Fruit fly (Drosophila melanogaster) whole organism, embryonic: ENCODE data around the gene BckdhA.

ENCODE experiments used
- Bteb2 ChIP-seq: fragments of 200-800 bp; sonication (Bioruptor generic); optimal IDR thresholded peaks from 2 replicates; lab custom pipeline; 2016; ENCODE audit warnings: missing biosample characterization, missing genetic modification characterization
- CG10979 ChIP-seq: fragments of 200-800 bp; sonication (Bioruptor generic); optimal IDR thresholded peaks from 2 replicates; lab custom pipeline; 2018; ENCODE audit warnings: missing biosample characterization, mild to moderate bottlenecking, missing genetic modification characterization, moderate library complexity
- CG13424 ChIP-seq: fragments of 200-800 bp; sonication (Bioruptor generic); optimal IDR thresholded peaks from 2 replicates; lab custom pipeline; 2019; ENCODE audit warnings: missing biosample characterization, mild to moderate bottlenecking, missing genetic modification characterization, moderate library complexity
- CG17186 ChIP-seq: fragments of 200-800 bp; sonication (Bioruptor generic); optimal IDR thresholded peaks from 3 replicates; lab custom pipeline; 2017; ENCODE audit warnings: missing biosample characterization, missing genetic modification reagents, missing genetic modification characterization
- CG17568 ChIP-seq: fragments of 200-800 bp; sonication (Bioruptor generic); optimal IDR thresholded peaks from 2 replicates; lab custom pipeline; 2018; ENCODE audit warnings: missing biosample characterization, mild to moderate bottlenecking, missing genetic modification characterization, moderate library complexity
- CG17802 ChIP-seq: fragments of 200-800 bp; sonication (Bioruptor generic); optimal IDR thresholded peaks from 2 replicates; lab custom pipeline; 2018; ENCODE audit warnings: missing biosample characterization, mild to moderate bottlenecking, missing genetic modification characterization, moderate library complexity
- CG30020 ChIP-seq: fragments of 200-800 bp; optimal IDR thresholded peaks from 2 replicates; lab custom pipeline; 2019; ENCODE audit warnings: missing biosample characterization, mild to moderate bottlenecking, missing genetic modification characterization, moderate library complexity
- CG33557 ChIP-seq: fragments of 200-800 bp; sonication (Bioruptor generic); optimal IDR thresholded peaks from 2 replicates; lab custom pipeline; 2019; ENCODE audit warnings: missing biosample characterization, mild to moderate bottlenecking, missing genetic modification characterization, moderate library complexity
- CG3407 ChIP-seq: fragments of 200-800 bp; sonication (Bioruptor generic); optimal IDR thresholded peaks from 2 replicates; lab custom pipeline; 2018; ENCODE audit warnings: missing biosample characterization, mild to moderate bottlenecking, missing genetic modification characterization
- CG34376 ChIP-seq: fragments of 200-800 bp; sonication (Bioruptor generic); optimal IDR thresholded peaks from 2 replicates; lab custom pipeline; 2018; ENCODE audit warnings: missing biosample characterization, mild to moderate bottlenecking, missing genetic modification characterization
- CG4617 ChIP-seq: fragments of 200-800 bp; sonication (Bioruptor generic); optimal IDR thresholded peaks from 3 replicates; lab custom pipeline; 2016; ENCODE audit warnings: missing biosample characterization, missing genetic modification characterization, borderline replicate concordance
- CG4730 ChIP-seq: fragments of 200-800 bp; sonication (Bioruptor generic); IDR thresholded peaks from 2 replicates; pipeline ENCODE4 v1.3.6; 2022; ENCODE audit warnings: missing biosample characterization, missing genetic modification characterization
- CG6254 ChIP-seq: fragments of 200-800 bp; sonication (Bioruptor generic); optimal IDR thresholded peaks from 3 replicates; lab custom pipeline; 2017; ENCODE audit warnings: mild to moderate bottlenecking, missing biosample characterization, missing genetic modification reagents, missing genetic modification characterization
- CG6854 ChIP-seq: fragments of 200-800 bp; sonication (Bioruptor generic); optimal IDR thresholded peaks from 3 replicates; lab custom pipeline; 2017; ENCODE audit warnings: missing biosample characterization, mild to moderate bottlenecking, missing genetic modification characterization
- CG8089 ChIP-seq: fragments of 200-800 bp; sonication (Bioruptor generic); optimal IDR thresholded peaks from 3 replicates; lab custom pipeline; 2016; ENCODE audit warnings: missing biosample characterization, missing genetic modification characterization
- CG8281 ChIP-seq: fragments of 200-800 bp; sonication (Bioruptor generic); optimal IDR thresholded peaks from 2 replicates; lab custom pipeline; 2018; ENCODE audit warnings: missing biosample characterization, mild to moderate bottlenecking, missing genetic modification characterization, moderate library complexity
- Dref ChIP-seq: fragments of 200-800 bp; sonication (Bioruptor generic); IDR thresholded peaks from 2 replicates; pipeline ENCODE4 v1.3.6; 2022; ENCODE audit warnings: missing biosample characterization, missing genetic modification characterization
- Fer1 ChIP-seq: fragments of 200-800 bp; sonication (Bioruptor generic); optimal IDR thresholded peaks from 2 replicates; lab custom pipeline; 2017; ENCODE audit warnings: missing biosample characterization, mild to moderate bottlenecking, missing genetic modification characterization
- Hmx ChIP-seq: fragments of 200-800 bp; sonication (Bioruptor generic); optimal IDR thresholded peaks from 2 replicates; lab custom pipeline; 2016; ENCODE audit warnings: missing biosample characterization, missing genetic modification characterization
- Hr3 ChIP-seq: fragments of 200-800 bp; sonication (Bioruptor generic); optimal IDR thresholded peaks from 3 replicates; lab custom pipeline; 2016; ENCODE audit warnings: missing biosample characterization, missing genetic modification characterization
- Hr39 ChIP-seq: fragments of >200 bp; optimal IDR thresholded peaks from 2 replicates; lab custom pipeline; 2017
- Hsf ChIP-seq: fragments of 200-800 bp; sonication (Bioruptor generic); optimal IDR thresholded peaks from 3 replicates; lab custom pipeline; 2016; ENCODE audit warnings: missing biosample characterization, missing genetic modification characterization
- Lhr ChIP-seq: fragments of 200-800 bp; sonication (Bioruptor generic); optimal IDR thresholded peaks from 3 replicates; lab custom pipeline; 2017; ENCODE audit warnings: mild to moderate bottlenecking, missing biosample characterization, missing genetic modification reagents, missing genetic modification characterization
- Lpt ChIP-seq: fragments of >200 bp; optimal IDR thresholded peaks from 2 replicates; lab custom pipeline; 2018; ENCODE audit warnings: missing biosample characterization, missing genetic modification characterization
- NC2β ChIP-seq: fragments of 200-800 bp; sonication (Bioruptor generic); optimal IDR thresholded peaks from 2 replicates; lab custom pipeline; 2016; ENCODE audit warnings: missing biosample characterization, missing genetic modification characterization
- Usf ChIP-seq: fragments of 200-800 bp; sonication (Bioruptor generic); optimal IDR thresholded peaks from 2 replicates; lab custom pipeline; 2017; ENCODE audit warnings: missing genotype, missing biosample characterization, missing genetic modification characterization
- YL-1 ChIP-seq: fragments of 200-800 bp; sonication (Bioruptor generic); optimal IDR thresholded peaks from 3 replicates; lab custom pipeline; 2017; ENCODE audit warnings: missing biosample characterization, mild to moderate bottlenecking, missing genetic modification characterization
- ash1 ChIP-seq: fragments of 200-800 bp; sonication (Bioruptor generic); optimal IDR thresholded peaks from 2 replicates; lab custom pipeline; 2018; ENCODE audit warnings: missing biosample characterization, mild to moderate bottlenecking, missing genetic modification characterization
- cato ChIP-seq: fragments of 200-800 bp; sonication (Bioruptor generic); optimal IDR thresholded peaks from 2 replicates; lab custom pipeline; 2016; ENCODE audit warnings: missing biosample characterization, missing genetic modification characterization, borderline replicate concordance
- cwo ChIP-seq: fragments of 200-800 bp; sonication (Bioruptor generic); optimal IDR thresholded peaks from 3 replicates; lab custom pipeline; 2017; ENCODE audit warnings: missing biosample characterization, missing genetic modification characterization, mild to moderate bottlenecking, moderate library complexity, missing genetic modification reagents
- dan ChIP-seq: fragments of 200-800 bp; sonication (Bioruptor generic); IDR thresholded peaks from 2 replicates; pipeline ENCODE4 v1.3.6; 2022; ENCODE audit warnings: missing biosample characterization, missing genetic modification characterization
- danr ChIP-seq: fragments of 200-800 bp; sonication (Bioruptor generic); IDR thresholded peaks from 2 replicates; pipeline ENCODE4 v1.3.6; 2022; ENCODE audit warnings: missing biosample characterization, missing genetic modification characterization
- ewg ChIP-seq: fragments of 200-800 bp; sonication (Bioruptor generic); optimal IDR thresholded peaks from 3 replicates; lab custom pipeline; 2017; ENCODE audit warnings: mild to moderate bottlenecking, missing biosample characterization, missing genetic modification reagents, missing genetic modification characterization
- exex ChIP-seq: fragments of 200-800 bp; sonication (Bioruptor generic); optimal IDR thresholded peaks from 4 replicates; lab custom pipeline; 2018; ENCODE audit warnings: missing biosample characterization, mild to moderate bottlenecking, missing genetic modification characterization, moderate library complexity
- fu2 ChIP-seq: fragments of 200-800 bp; sonication (Bioruptor generic); optimal IDR thresholded peaks from 2 replicates; lab custom pipeline; 2016; ENCODE audit warnings: missing biosample characterization, missing genetic modification characterization
- ken ChIP-seq: fragments of 200-800 bp; sonication (Bioruptor generic); IDR thresholded peaks from 3 replicates; pipeline ENCODE4 v1.3.6; 2022; ENCODE audit warnings: missing biosample characterization, missing genetic modification characterization
- klu ChIP-seq: fragments of 200-800 bp; sonication (Bioruptor generic); IDR thresholded peaks from 2 replicates; pipeline ENCODE4 v1.3.6; 2022; ENCODE audit warnings: missing biosample characterization, missing genetic modification characterization
- lab ChIP-seq: fragments of 200-800 bp; sonication (Bioruptor generic); optimal IDR thresholded peaks from 3 replicates; lab custom pipeline; 2017; ENCODE audit warnings: missing biosample characterization, missing genetic modification characterization, mild to moderate bottlenecking, moderate library complexity, missing genetic modification reagents
- nmo ChIP-seq: fragments of 200-800 bp; sonication (Bioruptor generic); optimal IDR thresholded peaks from 2 replicates; lab custom pipeline; 2018; ENCODE audit warnings: missing biosample characterization, mild to moderate bottlenecking, missing genetic modification characterization, moderate library complexity
- org-1 ChIP-seq: fragments of 200-800 bp; sonication (Bioruptor generic); optimal IDR thresholded peaks from 2 replicates; lab custom pipeline; 2017; ENCODE audit warnings: missing biosample characterization, missing genetic modification characterization
- pan ChIP-seq, 4 experiments: fragments of >200 bp in 3 of 4; fragments of 200-800 bp in 1 of 4; sonication (Bioruptor generic) in 1 of 4; optimal IDR thresholded peaks in 3 of 4; IDR thresholded peaks in 1 of 4; 2 replicates each; pipeline versions ENCODE4 v1.3.6 to Lab custom; 2017 to 2022; ENCODE audit warnings: missing biosample characterization in 2 of 4, missing genetic modification characterization in 2 of 4, mixed read lengths in 1 of 4
- pum ChIP-seq: fragments of 200-800 bp; sonication (Bioruptor generic); optimal IDR thresholded peaks from 2 replicates; lab custom pipeline; 2016; ENCODE audit warnings: missing biosample characterization, missing genetic modification characterization
- repo ChIP-seq: fragments of 200-800 bp; sonication (Bioruptor generic); optimal IDR thresholded peaks from 2 replicates; lab custom pipeline; 2016; ENCODE audit warnings: missing biosample characterization, missing genetic modification characterization
- seq ChIP-seq: fragments of 200-800 bp; sonication (Bioruptor generic); IDR thresholded peaks from 2 replicates; pipeline ENCODE4 v1.3.6; 2022; ENCODE audit warnings: missing biosample characterization, missing genetic modification characterization
- sob ChIP-seq: fragments of 200-800 bp; sonication (Bioruptor generic); IDR thresholded peaks from 2 replicates; pipeline ENCODE4 v1.3.6; 2022; ENCODE audit warnings: missing biosample characterization, missing genetic modification characterization
- sr ChIP-seq: fragments of 200-800 bp; sonication (Bioruptor generic); IDR thresholded peaks from 3 replicates; pipeline ENCODE4 v1.3.6; 2022; ENCODE audit warnings: missing biosample characterization, missing genetic modification characterization
- ttk ChIP-seq: fragments of 200-800 bp; sonication (Bioruptor generic); IDR thresholded peaks from 2 replicates; pipeline ENCODE4 v2.1.2; 2022; ENCODE audit warnings: missing biosample characterization, missing genetic modification characterization
- unc-4 ChIP-seq: fragments of 200-800 bp; sonication (Bioruptor generic); IDR thresholded peaks from 2 replicates; pipeline ENCODE4 v1.3.6; 2022; ENCODE audit warnings: missing biosample characterization, missing genetic modification characterization; ENCODE audit not compliant: partially characterized antibody

BckdhA gene

dm6 chr3R:9551013-9551658 is 4.4 kb upstream of the BckdhA start (continued):
- TF ChIP-seq CG8281 (tag; lab: Kevin White, UChicago) (peak; percentile 11), Hr39 (lab: Kevin White, UChicago) (no peak), danr (GFP tag; lab: Robert Waterston, UW) (no peak), seq (GFP tag; lab: Robert Waterston, UW) (no peak), ken (no peak), YL-1 (GFP tag; lab: Kevin White, UChicago) (peak; percentile 60), Dref (GFP tag; lab: Robert Waterston, UW) (no peak), repo (GFP tag; lab: Kevin White, UChicago) (peak; percentile 9), Hmx (GFP tag; lab: Kevin White, UChicago) (no peak), ttk (GFP tag; lab: Robert Waterston, UW) (no peak), CG6854 (GFP tag; lab: Kevin White, UChicago) (peak; percentile 71), dan (GFP tag; lab: Robert Waterston, UW) (no peak), ewg (GFP tag; lab: Kevin White, UChicago) (peak; percentile 11), CG4617 (GFP tag; lab: Kevin White, UChicago) (peak; percentile 3), sob (no peak), pan (optimal IDR thresholded peaks at IDR 0.05; lab: Kevin White, UChicago) (no peak), pan (GFP tag; optimal IDR thresholded peaks at IDR 0.05 in 1 of 2, IDR thresholded peaks at IDR 0.05 in 1 of 2) (no peak), pum (GFP tag; lab: Kevin White, UChicago) (no peak), Hr3 (GFP tag; lab: Kevin White, UChicago) (no peak), lab (GFP tag; lab: Kevin White, UChicago) (peak; percentile 68), CG33557 (GFP tag; lab: Kevin White, UChicago) (no peak), cwo (GFP tag; lab: Kevin White, UChicago) (peak; percentile 13), fu2 (GFP tag; lab: Kevin White, UChicago) (peak; percentile 17), exex (tag; lab: Kevin White, UChicago) (peak; percentile 36), CG10979 (tag; lab: Kevin White, UChicago) (no peak), CG17802 (no peak), CG8089 (GFP tag; lab: Kevin White, UChicago) (peak; percentile 32), ash1 (GFP tag; lab: Kevin White, UChicago) (peak; percentile 72), cato (GFP tag; lab: Kevin White, UChicago) (no peak)

dm6 chr3R:9551659-9552435 is 3.7 kb upstream of the BckdhA start, which contains the start of the genes mura and RnpS1:
Gene mura (minus strand): TSS chr3R:9551806.
Gene RnpS1 (plus strand): TSS chr3R:9552034.
- TF ChIP-seq CG6254 (no peak), Hsf (GFP tag; lab: Kevin White, UChicago) (no peak), CG30020 (tag; lab: Kevin White, UChicago) (peak; percentile 36), NC2β (no peak), Usf (GFP tag; lab: Kevin White, UChicago) (no peak), Fer1 (GFP tag; lab: Kevin White, UChicago) (peak; percentile 31), Bteb2 (no peak), Lpt (GFP tag; lab: Kevin White, UChicago) (no peak), Lhr (no peak), klu (GFP tag; lab: Robert Waterston, UW) (no peak), CG17186 (no peak), CG17568 (no peak), CG3407 (no peak), nmo (GFP tag; lab: Kevin White, UChicago) (peak; percentile 38), CG4730 (GFP tag; lab: Robert Waterston, UW) (no peak), org-1 (GFP tag; lab: Kevin White, UChicago) (no peak), unc-4 (no peak), CG13424 (tag; lab: Kevin White, UChicago) (no peak), sr (no peak), CG34376 (GFP tag; lab: Kevin White, UChicago) (peak; percentile 42)
